Worm (Caenorhabditis elegans) whole organism, early embryonic: Measurements from ENCODE around the gene rps-13.

Experiments used
- B0310.2 ChIP-seq: sonication (generic microtip); optimal IDR thresholded peaks from 2 replicates; lab custom pipeline; 2016; ENCODE audit warnings: mild to moderate bottlenecking, missing genetic modification characterization, missing compliant biosample characterization
- F13C5.2 ChIP-seq: sonication (generic microtip); optimal IDR thresholded peaks from 2 replicates; lab custom pipeline; 2017; ENCODE audit warnings: mild to moderate bottlenecking, missing genetic modification characterization, inconsistent platforms, missing compliant biosample characterization
- aly-1 ChIP-seq: sonication (generic microtip); optimal IDR thresholded peaks from 2 replicates; lab custom pipeline; 2016; ENCODE audit warnings: missing genetic modification characterization, missing compliant biosample characterization
- ama-1 ChIP-seq: fragments of 150-350 bp; optimal IDR thresholded peaks from 2 replicates; lab custom pipeline; 2014
- ceh-13 ChIP-seq: fragments of 200-800 bp; sonication (Bioruptor generic); optimal IDR thresholded peaks from 2 replicates; lab custom pipeline; 2018; ENCODE audit warnings: mild to moderate bottlenecking, missing genetic modification characterization, missing compliant biosample characterization
- ets-7 ChIP-seq: sonication (generic microtip); optimal IDR thresholded peaks from 2 replicates; lab custom pipeline; 2016; ENCODE audit warnings: missing genotype, missing genetic modification characterization, missing compliant biosample characterization
- flt-1 ChIP-seq: fragments of 200-800 bp; sonication (Bioruptor generic); IDR thresholded peaks from 2 replicates; pipeline ENCODE4 v1.3.6; 2022; ENCODE audit warnings: missing genetic modification characterization, missing compliant biosample characterization
- hmbx-1 ChIP-seq: sonication (generic microtip); optimal IDR thresholded peaks from 2 replicates; lab custom pipeline; 2016; ENCODE audit warnings: mild to moderate bottlenecking, missing genetic modification characterization, missing compliant biosample characterization
- hmg-4 ChIP-seq: fragments of 200-800 bp; sonication (Bioruptor generic); optimal IDR thresholded peaks from 2 replicates; lab custom pipeline; 2018; ENCODE audit warnings: mild to moderate bottlenecking, missing genetic modification characterization, missing compliant biosample characterization
- pes-1 ChIP-seq: fragments of 200-800 bp; sonication (Bioruptor generic); IDR thresholded peaks from 2 replicates; pipeline ENCODE4 v1.3.6; 2022; ENCODE audit warnings: missing genetic modification reagents, missing genetic modification characterization, missing compliant biosample characterization
- scrt-1 ChIP-seq: fragments of 200-800 bp; sonication (Bioruptor generic); IDR thresholded peaks from 2 replicates; pipeline ENCODE4 v1.3.6; 2022; ENCODE audit warnings: missing genetic modification characterization, missing compliant biosample characterization
- sea-1 ChIP-seq: fragments of 200-800 bp; sonication (Bioruptor generic); conservative IDR thresholded peaks from 2 replicates; pipeline ENCODE4 v1.3.6; 2022; ENCODE audit warnings: missing genetic modification characterization, missing compliant biosample characterization
- tbx-11 ChIP-seq: fragments of 200-800 bp; sonication (Bioruptor generic); IDR thresholded peaks from 2 replicates; pipeline ENCODE4 v1.3.6; 2022; ENCODE audit warnings: missing genetic modification characterization, missing compliant biosample characterization

- no peak for TF ChIP-seq ets-7 (tag; lab: Kevin White, UChicago)
- TF ChIP-seq hmg-4 (GFP tag; lab: Kevin White, UChicago), result no peak
- TF ChIP-seq ama-1, result no peak
- no peak for TF ChIP-seq sea-1 (GFP tag; lab: Robert Waterston, UW)
- no peak for TF ChIP-seq scrt-1
- no peak for TF ChIP-seq hmbx-1 (tag; lab: Kevin White, UChicago)
- no peak for TF ChIP-seq aly-1
- no peak for TF ChIP-seq pes-1
- TF ChIP-seq ceh-13 (GFP tag; lab: Kevin White, UChicago), result no peak
- TF ChIP-seq B0310.2 (tag; lab: Kevin White, UChicago), result no peak
- no peak for TF ChIP-seq F13C5.2 (tag; lab: Kevin White, UChicago)
- TF ChIP-seq tbx-11 (GFP tag; lab: Robert Waterston, UW), result no peak
- TF ChIP-seq flt-1, result no peak
Measured at ce11 chrIII:6358704-6359103, 16.1 kb downstream of the rps-13 start.
